Worm (Caenorhabditis elegans): Measurements from ENCODE around the gene mks-1.

Gene mks-1

ce11 chrIII:3140227-3140626 is 45.9 kb upstream of the mks-1 start:
- TF ChIP-seq F49E8.2 (tag; optimal IDR thresholded peaks at IDR 0.05; ENCODE audit: borderline replicate concordance): no peak
- TF ChIP-seq lin-1 (GFP tag; IDR thresholded peaks at IDR 0.05): no peak
- no peak for TF ChIP-seq R02D3.7 (tag; optimal IDR thresholded peaks at IDR 0.05)
- TF ChIP-seq lin-39 (tag; optimal IDR thresholded peaks at IDR 0.05): no peak
- TF ChIP-seq F44E2.7 (GFP tag; IDR thresholded peaks at IDR 0.05): no peak
- TF ChIP-seq nhr-48 (tag; optimal IDR thresholded peaks at IDR 0.05): no peak

ce11 chrIII:3142078-3142477 is 44.0 kb upstream of the mks-1 start:
- TF ChIP-seq ceh-28 (tag; optimal IDR thresholded peaks at IDR 0.05): peak; percentile 91
- TF ChIP-seq unc-130 (GFP tag; optimal IDR thresholded peaks at IDR 0.05): no peak

ce11 chrIII:3143657-3144056 is 42.4 kb upstream of the mks-1 start, which contains the start of gene C44B11.4:
Gene C44B11.4, minus strand, starts transcription at chrIII:3143757.
- TF ChIP-seq ceh-28 (tag; optimal IDR thresholded peaks at IDR 0.05) (no peak), snpc-4 (tag; optimal IDR thresholded peaks at IDR 0.05) (no peak), nhr-48 (tag; optimal IDR thresholded peaks at IDR 0.05) (no peak), nhr-6 (tag; optimal IDR thresholded peaks at IDR 0.05) (no peak), ceh-44 (GFP tag; IDR thresholded peaks at IDR 0.05) (no peak), nhr-11 (tag; optimal IDR thresholded peaks at IDR 0.05) (no peak), mdl-1 (tag; optimal IDR thresholded peaks at IDR 0.05) (no peak), mxl-2 (GFP tag; conservative IDR thresholded peaks at IDR 0.05) (no peak), set-16 (GFP tag; IDR thresholded peaks at IDR 0.05) (no peak), nhr-77 (tag; optimal IDR thresholded peaks at IDR 0.05) (no peak), nhr-111 (GFP tag; optimal IDR thresholded peaks at IDR 0.05) (no peak), snpc-1.2 (GFP tag; IDR thresholded peaks at IDR 0.05) (no peak), ces-1 (GFP tag; optimal IDR thresholded peaks at IDR 0.05) (no peak), nhr-76 (tag; optimal IDR thresholded peaks at IDR 0.05) (no peak), ZK337.2 (GFP tag; IDR thresholded peaks at IDR 0.05) (no peak), skn-1 (tag; optimal IDR thresholded peaks at IDR 0.05) (no peak), ceh-82 (tag; optimal IDR thresholded peaks at IDR 0.05) (no peak), nhr-10 (tag; optimal IDR thresholded peaks at IDR 0.05) (no peak)

ce11 chrIII:3152848-3153247 is 33.2 kb upstream of the mks-1 start, which contains the start of gene C44B11.6:
Gene C44B11.6, plus strand, starts transcription at chrIII:3153148.
- TF ChIP-seq nhr-237 (tag; optimal IDR thresholded peaks at IDR 0.05): no peak
- no peak for TF ChIP-seq mdt-29 (GFP tag; IDR thresholded peaks at IDR 0.05)
- no peak for TF ChIP-seq T20F7.1 (GFP tag; optimal IDR thresholded peaks at IDR 0.05)
- TF ChIP-seq nhr-28 (tag; optimal IDR thresholded peaks at IDR 0.05): no peak
- no peak for TF ChIP-seq ctbp-1 (GFP tag; IDR thresholded peaks at IDR 0.05)
- no peak for TF ChIP-seq F37D6.2 (tag; optimal IDR thresholded peaks at IDR 0.05)
- TF ChIP-seq tra-1 (GFP tag; IDR thresholded peaks at IDR 0.05): no peak

ce11 chrIII:3154968-3155367 is 31.1 kb upstream of the mks-1 start, which contains the start of gene C44B11.1:
Gene C44B11.1, plus strand, starts transcription at chrIII:3155268.
- TF ChIP-seq daf-12 (tag; optimal IDR thresholded peaks at IDR 0.05) (no peak), nhr-48 (tag; optimal IDR thresholded peaks at IDR 0.05) (no peak), fkh-10 (GFP tag; optimal IDR thresholded peaks at IDR 0.05) (no peak), lsy-2 (tag; optimal IDR thresholded peaks at IDR 0.05) (no peak), ceh-20 (GFP tag; IDR thresholded peaks at IDR 0.05) (no peak), zip-11 (GFP tag; IDR thresholded peaks at IDR 0.05) (no peak), saeg-2 (GFP tag; IDR thresholded peaks at IDR 0.05) (no peak), gei-8 (GFP tag; optimal IDR thresholded peaks at IDR 0.05) (no peak), nhr-42 (GFP tag; IDR thresholded peaks at IDR 0.05) (no peak), mdl-1 (tag; optimal IDR thresholded peaks at IDR 0.05) (no peak), lin-39 (tag; optimal IDR thresholded peaks at IDR 0.05) (no peak), F37D6.2 (tag; optimal IDR thresholded peaks at IDR 0.05) (no peak), fos-1 (tag; optimal IDR thresholded peaks at IDR 0.05) (no peak)

Data from whole organism, L4 larva.